Fruit fly (Drosophila melanogaster) whole organism, embryonic: ENCODE measurements around the gene dhd.

Source experiments
- Abd-B ChIP-seq: fragments of 200-800 bp; sonication (Bioruptor generic); optimal IDR thresholded peaks from 2 replicates; lab custom pipeline; 2018; ENCODE audit warnings: missing biosample characterization, mild to moderate bottlenecking, missing genetic modification characterization, moderate library complexity
- Awh ChIP-seq: fragments of 200-800 bp; sonication (Bioruptor generic); IDR thresholded peaks from 2 replicates; pipeline ENCODE4, ENCODE4 v1.3.6; 2022; ENCODE audit warnings: missing biosample characterization, missing genetic modification characterization
- Bgb ChIP-seq: fragments of 200-800 bp; sonication (Bioruptor generic); IDR thresholded peaks from 2 replicates; pipeline ENCODE4 v1.3.6; 2022; ENCODE audit warnings: missing biosample characterization, missing genetic modification characterization; ENCODE audit not compliant: partially characterized antibody
- C15 ChIP-seq: fragments of 200-800 bp; sonication (Bioruptor generic); IDR thresholded peaks from 3 replicates; pipeline ENCODE4 v1.3.6; 2022; ENCODE audit warnings: missing biosample characterization, missing genetic modification characterization
- CG11504 ChIP-seq: fragments of 200-800 bp; sonication (Bioruptor generic); optimal IDR thresholded peaks from 3 replicates; lab custom pipeline; 2019; ENCODE audit warnings: missing biosample characterization, mild to moderate bottlenecking, missing genetic modification characterization, moderate library complexity
- CG11723 ChIP-seq: fragments of 200-800 bp; sonication (Bioruptor generic); optimal IDR thresholded peaks from 2 replicates; lab custom pipeline; 2017; ENCODE audit warnings: missing biosample characterization, mild to moderate bottlenecking, missing genetic modification characterization
- CG12219 ChIP-seq: fragments of 200-800 bp; sonication (Bioruptor generic); optimal IDR thresholded peaks from 3 replicates; lab custom pipeline; 2018; ENCODE audit warnings: missing biosample characterization, mild to moderate bottlenecking, missing genetic modification characterization
- CG12942 ChIP-seq: fragments of 200-800 bp; sonication (Bioruptor generic); optimal IDR thresholded peaks from 3 replicates; lab custom pipeline; 2016; ENCODE audit warnings: missing biosample characterization, missing genetic modification characterization
- CG13894 ChIP-seq: fragments of 200-800 bp; sonication (Bioruptor generic); optimal IDR thresholded peaks from 3 replicates; lab custom pipeline; 2018; ENCODE audit warnings: missing biosample characterization, mild to moderate bottlenecking, missing genetic modification characterization, moderate library complexity
- CG17359 ChIP-seq: fragments of 200-800 bp; sonication (Bioruptor generic); optimal IDR thresholded peaks from 3 replicates; lab custom pipeline; 2018; ENCODE audit warnings: missing biosample characterization, mild to moderate bottlenecking, missing genetic modification characterization, moderate library complexity
- CG17568 ChIP-seq: fragments of 200-800 bp; sonication (Bioruptor generic); optimal IDR thresholded peaks from 2 replicates; lab custom pipeline; 2018; ENCODE audit warnings: missing biosample characterization, mild to moderate bottlenecking, missing genetic modification characterization, moderate library complexity
- CG17912 ChIP-seq: fragments of 200-800 bp; sonication (Bioruptor generic); optimal IDR thresholded peaks from 2 replicates; lab custom pipeline; 2018; ENCODE audit warnings: missing biosample characterization, mild to moderate bottlenecking, missing genetic modification characterization
- CG18599 ChIP-seq: fragments of 200-800 bp; sonication (Bioruptor generic); optimal IDR thresholded peaks from 3 replicates; lab custom pipeline; 2017; ENCODE audit warnings: missing biosample characterization, missing genetic modification characterization, mild to moderate bottlenecking, moderate library complexity, missing genetic modification reagents
- CG30431 ChIP-seq: fragments of 200-800 bp; sonication (Bioruptor generic); optimal IDR thresholded peaks from 2 replicates; lab custom pipeline; 2017; ENCODE audit warnings: missing biosample characterization, missing genetic modification characterization
- CG34224 ChIP-seq: fragments of 200-800 bp; sonication (Bioruptor generic); IDR thresholded peaks from 3 replicates; pipeline ENCODE4 v1.3.6; 2022; ENCODE audit warnings: missing biosample characterization, missing genetic modification characterization; ENCODE audit not compliant: partially characterized antibody
- CG7357 ChIP-seq: fragments of 200-800 bp; sonication (Bioruptor generic); IDR thresholded peaks from 3 replicates; pipeline ENCODE4 v1.3.6; 2022; ENCODE audit warnings: missing biosample characterization, missing genetic modification characterization
- CG7372 ChIP-seq: fragments of 200-800 bp; sonication (Bioruptor generic); IDR thresholded peaks from 2 replicates; pipeline ENCODE4 v1.3.6; 2022; ENCODE audit warnings: missing biosample characterization, missing genetic modification characterization
- CG8388 ChIP-seq: fragments of 200-800 bp; sonication (Bioruptor generic); optimal IDR thresholded peaks from 2 replicates; lab custom pipeline; 2019; ENCODE audit warnings: missing biosample characterization, mild to moderate bottlenecking, missing genetic modification characterization, moderate library complexity
- CG9797 ChIP-seq: fragments of 200-800 bp; sonication (Bioruptor generic); optimal IDR thresholded peaks from 3 replicates; lab custom pipeline; 2018; ENCODE audit warnings: missing biosample characterization, mild to moderate bottlenecking, missing genetic modification characterization
- CG9932 ChIP-seq: fragments of 200-800 bp; sonication (Bioruptor generic); IDR thresholded peaks from 2 replicates; pipeline ENCODE4 v1.3.6; 2022; ENCODE audit warnings: missing biosample characterization, missing genetic modification characterization
- Deaf1 ChIP-seq: fragments of 200-800 bp; optimal IDR thresholded peaks from 3 replicates; lab custom pipeline; 2019; ENCODE audit warnings: missing biosample characterization, mild to moderate bottlenecking, missing genetic modification characterization, moderate library complexity
- Dek ChIP-seq: fragments of 200-800 bp; sonication (Bioruptor generic); optimal IDR thresholded peaks from 3 replicates; lab custom pipeline; 2019; ENCODE audit warnings: missing biosample characterization, mild to moderate bottlenecking, missing genetic modification characterization, moderate library complexity
- ERR ChIP-seq: fragments of 200-800 bp; sonication (Bioruptor generic); optimal IDR thresholded peaks from 2 replicates; lab custom pipeline; 2016; ENCODE audit warnings: missing biosample characterization, missing genetic modification characterization
- HmgZ ChIP-seq: fragments of 200-800 bp; sonication (Bioruptor generic); optimal IDR thresholded peaks from 2 replicates; lab custom pipeline; 2018; ENCODE audit warnings: missing biosample characterization, mild to moderate bottlenecking, missing genetic modification characterization
- Hmr ChIP-seq: fragments of 200-800 bp; sonication (Bioruptor generic); optimal IDR thresholded peaks from 3 replicates; lab custom pipeline; 2017; ENCODE audit warnings: mild to moderate bottlenecking, missing biosample characterization, missing genetic modification reagents, missing genetic modification characterization
- Hr3 ChIP-seq: fragments of 200-800 bp; sonication (Bioruptor generic); optimal IDR thresholded peaks from 3 replicates; lab custom pipeline; 2016; ENCODE audit warnings: missing biosample characterization, missing genetic modification characterization
- Hr51 ChIP-seq, 2 experiments: fragments of 200-800 bp; sonication (Bioruptor generic); optimal IDR thresholded peaks; 2 replicates in 1 of 2; 3 replicates in 1 of 2; lab custom pipeline; 2016 to 2018; ENCODE audit warnings: missing biosample characterization in 2 of 2, missing genetic modification characterization in 2 of 2, mild to moderate bottlenecking in 1 of 2, moderate library complexity in 1 of 2
- Mad ChIP-seq: fragments of 200-800 bp; sonication (Bioruptor generic); optimal IDR thresholded peaks from 2 replicates; lab custom pipeline; 2016; ENCODE audit warnings: missing biosample characterization, missing genetic modification characterization
- Mrtf ChIP-seq: fragments of 200-800 bp; sonication (Bioruptor generic); IDR thresholded peaks from 3 replicates; pipeline ENCODE4 v1.3.6; 2022; ENCODE audit warnings: missing biosample characterization, missing genetic modification characterization
- Vsx1 ChIP-seq: fragments of 200-800 bp; sonication (Bioruptor generic); optimal IDR thresholded peaks from 2 replicates; lab custom pipeline; 2017; ENCODE audit warnings: missing biosample characterization, mild to moderate bottlenecking, missing genetic modification characterization, missing genetic modification reagents
- caup ChIP-seq: fragments of 200-800 bp; sonication (Bioruptor generic); optimal IDR thresholded peaks from 3 replicates; lab custom pipeline; 2017; ENCODE audit warnings: missing biosample characterization, mild to moderate bottlenecking, missing genetic modification characterization, moderate library complexity; ENCODE audit not compliant: severe bottlenecking
- cwo ChIP-seq: fragments of 200-800 bp; sonication (Bioruptor generic); optimal IDR thresholded peaks from 3 replicates; lab custom pipeline; 2017; ENCODE audit warnings: missing biosample characterization, missing genetic modification characterization, mild to moderate bottlenecking, moderate library complexity, missing genetic modification reagents
- da ChIP-seq: fragments of 200-800 bp; sonication (Bioruptor generic); optimal IDR thresholded peaks from 2 replicates; lab custom pipeline; 2016; ENCODE audit warnings: missing biosample characterization, missing genetic modification characterization
- dmrt11E ChIP-seq: fragments of 200-800 bp; sonication (Bioruptor generic); optimal IDR thresholded peaks from 3 replicates; lab custom pipeline; 2018; ENCODE audit warnings: missing biosample characterization, mild to moderate bottlenecking, missing genetic modification characterization, moderate library complexity
- dysf ChIP-seq: fragments of 200-800 bp; sonication (Bioruptor generic); IDR thresholded peaks from 3 replicates; pipeline ENCODE4 v1.3.6; 2022; ENCODE audit warnings: missing biosample characterization, missing genetic modification characterization
- ems ChIP-seq: fragments of 200-800 bp; sonication (Bioruptor generic); optimal IDR thresholded peaks from 3 replicates; lab custom pipeline; 2016; ENCODE audit warnings: missing biosample characterization, missing genetic modification characterization
- eve ChIP-seq, 2 experiments: fragments of >200 bp; optimal IDR thresholded peaks; 2 replicates each; lab custom pipeline; 2017; ENCODE audit warnings: missing biosample characterization in 2 of 2, missing genetic modification characterization in 2 of 2
- eyg ChIP-seq: fragments of 200-800 bp; sonication (Bioruptor generic); optimal IDR thresholded peaks from 3 replicates; lab custom pipeline; 2016; ENCODE audit warnings: missing biosample characterization, missing genetic modification characterization
- fd96Cb ChIP-seq: fragments of 200-800 bp; sonication (Bioruptor generic); optimal IDR thresholded peaks from 2 replicates; lab custom pipeline; 2018; ENCODE audit warnings: missing biosample characterization, mild to moderate bottlenecking, missing genetic modification characterization, moderate library complexity
- gcm ChIP-seq: fragments of 200-800 bp; sonication (Bioruptor generic); optimal IDR thresholded peaks from 2 replicates; lab custom pipeline; 2019; ENCODE audit warnings: missing biosample characterization, mild to moderate bottlenecking, missing genetic modification characterization, moderate library complexity
- gem ChIP-seq: fragments of 200-800 bp; sonication (Bioruptor generic); optimal IDR thresholded peaks from 2 replicates; lab custom pipeline; 2019; ENCODE audit warnings: missing biosample characterization, mild to moderate bottlenecking, missing genetic modification characterization, moderate library complexity
- her ChIP-seq: fragments of 200-800 bp; sonication (Bioruptor generic); optimal IDR thresholded peaks from 2 replicates; lab custom pipeline; 2016; ENCODE audit warnings: missing biosample characterization, missing genetic modification characterization
- lmd ChIP-seq: fragments of 200-800 bp; sonication (Bioruptor generic); IDR thresholded peaks from 2 replicates; pipeline ENCODE4 v1.3.6; 2022; ENCODE audit warnings: missing biosample characterization, missing genetic modification characterization
- nau ChIP-seq: fragments of 200-800 bp; sonication (Bioruptor generic); optimal IDR thresholded peaks from 3 replicates; lab custom pipeline; 2017; ENCODE audit warnings: missing biosample characterization, mild to moderate bottlenecking, missing genetic modification characterization, missing genetic modification reagents
- pros ChIP-seq: fragments of 200-800 bp; sonication (Bioruptor generic); optimal IDR thresholded peaks from 3 replicates; lab custom pipeline; 2019; ENCODE audit warnings: missing biosample characterization, mild to moderate bottlenecking, missing genetic modification characterization, moderate library complexity
- row ChIP-seq: fragments of 200-800 bp; sonication (Bioruptor generic); IDR thresholded peaks from 3 replicates; pipeline ENCODE4 v1.3.6; 2022; ENCODE audit warnings: missing biosample characterization, missing genetic modification characterization
- slp2 ChIP-seq: fragments of 200-800 bp; sonication (Bioruptor generic); optimal IDR thresholded peaks from 2 replicates; lab custom pipeline; 2016; ENCODE audit warnings: missing biosample characterization, missing genetic modification characterization
- sob ChIP-seq: fragments of 200-800 bp; sonication (Bioruptor generic); IDR thresholded peaks from 2 replicates; pipeline ENCODE4 v1.3.6; 2022; ENCODE audit warnings: missing biosample characterization, missing genetic modification characterization
- toy ChIP-seq: fragments of 200-800 bp; sonication (Bioruptor generic); IDR thresholded peaks from 2 replicates; pipeline ENCODE4 v1.3.6; 2022; ENCODE audit warnings: missing biosample characterization, missing genetic modification characterization
- trem ChIP-seq: fragments of 200-800 bp; optimal IDR thresholded peaks from 3 replicates; lab custom pipeline; 2019; ENCODE audit warnings: missing biosample characterization, mild to moderate bottlenecking, missing genetic modification characterization, moderate library complexity
- vvl ChIP-seq: fragments of 200-800 bp; sonication (Bioruptor generic); IDR thresholded peaks from 2 replicates; pipeline ENCODE4 v1.3.6; 2022; ENCODE audit warnings: missing biosample characterization, missing genetic modification characterization

The dhd gene

DNA sequence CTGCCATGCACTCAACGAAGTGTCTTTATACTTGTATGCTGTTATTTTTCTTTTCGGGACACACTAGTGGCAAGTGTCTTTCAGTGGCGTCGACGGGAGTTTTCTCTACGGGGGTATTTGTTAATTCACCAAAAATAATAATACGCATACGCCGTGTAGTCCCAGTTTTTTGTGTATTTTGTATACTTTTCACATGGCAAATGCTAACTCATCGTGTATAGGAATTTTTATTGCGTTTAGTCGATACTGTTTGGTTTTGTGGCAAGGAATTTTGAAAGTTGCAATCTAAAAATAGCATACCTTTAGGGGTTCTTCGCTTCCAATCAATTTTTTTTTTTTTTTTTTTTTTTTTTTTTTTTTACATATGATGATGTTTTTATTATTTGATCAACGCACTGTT, 26.5 kb downstream of the dhd start (continued):
- TF ChIP-seq gcm, result no peak
- TF ChIP-seq CG17912, result no peak
- peak; percentile 28; the same call in 1 of the 3 replicates for TF ChIP-seq row
- no peak for TF ChIP-seq da
- TF ChIP-seq sob (GFP tag; lab: Robert Waterston, UW), result no peak
- TF ChIP-seq vvl (GFP tag; lab: Robert Waterston, UW), result no peak
- no peak for TF ChIP-seq CG12942 (GFP tag; lab: Kevin White, UChicago)
- TF ChIP-seq CG17568 (GFP tag; lab: Kevin White, UChicago), result no peak
- TF ChIP-seq dysf (GFP tag; lab: Robert Waterston, UW), result 0 out of 3 replicates have a peak, but pooled peaks have one; percentile 6
- no peak for TF ChIP-seq trem (tag; lab: Kevin White, UChicago)
- TF ChIP-seq eve (GFP tag; optimal IDR thresholded peaks at IDR 0.05; lab: Kevin White, UChicago), result no peak
- TF ChIP-seq slp2, result no peak
- no peak for TF ChIP-seq CG7357 (GFP tag; lab: Robert Waterston, UW)
- no peak for TF ChIP-seq nau (GFP tag; lab: Kevin White, UChicago)
- TF ChIP-seq Hmr, result peak; percentile 19
- TF ChIP-seq ems (GFP tag; lab: Kevin White, UChicago), result no peak
- no peak for TF ChIP-seq ERR (GFP tag; lab: Kevin White, UChicago)
- TF ChIP-seq Mrtf (GFP tag; lab: Robert Waterston, UW), result no peak
- TF ChIP-seq CG11723 (GFP tag; lab: Kevin White, UChicago), result no peak
- TF ChIP-seq CG30431 (GFP tag; lab: Kevin White, UChicago), result no peak
- no peak for TF ChIP-seq Vsx1
- no peak for TF ChIP-seq Bgb (GFP tag; lab: Robert Waterston, UW)
- TF ChIP-seq CG7372, result peak; percentile 34; the same call in 1 of the 2 replicates
- TF ChIP-seq CG13894 (tag; lab: Kevin White, UChicago), result peak; percentile 7
- no peak for TF ChIP-seq HmgZ (tag; lab: Kevin White, UChicago)
- TF ChIP-seq CG17359 (tag; lab: Kevin White, UChicago), result no peak
- peak; percentile 13 for TF ChIP-seq CG11504 (tag; lab: Kevin White, UChicago)
- TF ChIP-seq CG9932 (GFP tag; lab: Robert Waterston, UW), result peak; percentile 21; the same call in 1 of the 2 replicates
- no peak for TF ChIP-seq Mad (GFP tag; lab: Kevin White, UChicago)
- no peak for TF ChIP-seq Hr3 (GFP tag; lab: Kevin White, UChicago)
- TF ChIP-seq CG9797 (GFP tag; lab: Kevin White, UChicago), result no peak
- no peak for TF ChIP-seq lmd (GFP tag; lab: Robert Waterston, UW)
- no peak for TF ChIP-seq cwo (GFP tag; lab: Kevin White, UChicago)
- no peak for TF ChIP-seq dmrt11E
- TF ChIP-seq Abd-B, result no peak
- TF ChIP-seq Dek (tag; lab: Kevin White, UChicago), result no peak
- TF ChIP-seq toy (GFP tag; lab: Robert Waterston, UW), result no peak
- no peak for TF ChIP-seq eyg (GFP tag; lab: Kevin White, UChicago)
- TF ChIP-seq fd96Cb (tag; lab: Kevin White, UChicago), result no peak
- no peak for TF ChIP-seq CG8388 (GFP tag; lab: Kevin White, UChicago)
- no peak for TF ChIP-seq CG12219 (GFP tag; lab: Kevin White, UChicago)
- no peak for TF ChIP-seq CG18599 (GFP tag; lab: Kevin White, UChicago)
- peak; percentile 17 for TF ChIP-seq gem
- no peak for TF ChIP-seq C15 (GFP tag; lab: Robert Waterston, UW)
- TF ChIP-seq caup, result no peak
- TF ChIP-seq Hr51 (GFP tag; optimal IDR thresholded peaks at IDR 0.05; lab: Kevin White, UChicago), result no peak
- TF ChIP-seq pros (GFP tag; lab: Kevin White, UChicago), result no peak
- TF ChIP-seq Deaf1 (tag; lab: Kevin White, UChicago), result peak; percentile 7
- no peak for TF ChIP-seq Awh
- no peak for TF ChIP-seq her
- TF ChIP-seq CG34224 (GFP tag; lab: Robert Waterston, UW), result no peak
